Worm (Caenorhabditis elegans): ENCODE results near the gene Y54G2A.52.
A peak's percentile ranks its signal among the peaks of the same experiment; 100 is the strongest.
"Not testable (repeated sequence)": the region's sequence is repeated elsewhere in the genome, so short reads cannot be mapped to it uniquely, and the experiment has no call there.

Y54G2A.52 gene

DNA sequence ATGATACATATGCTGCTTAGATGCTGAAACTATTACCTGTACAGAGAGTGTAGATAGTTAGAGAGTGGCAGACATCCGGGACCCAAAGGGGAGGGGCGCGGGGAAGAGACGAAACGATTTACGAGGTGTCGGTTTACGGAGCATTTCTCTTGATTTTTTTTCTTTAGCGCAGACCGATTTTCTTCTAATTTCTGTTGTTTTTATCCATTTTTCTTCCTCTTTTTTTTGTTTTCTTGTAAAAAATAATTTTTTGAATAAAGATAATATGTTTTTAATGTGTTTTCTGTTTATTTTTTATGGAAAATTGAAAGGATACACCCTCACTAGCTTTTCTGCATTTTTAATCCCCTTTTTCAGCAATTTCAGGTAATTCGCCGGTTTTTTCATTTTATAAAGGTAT lies 20.6 kb downstream of the Y54G2A.52 start, which contains the start of gene Y54G2A.72:
Y54G2A.72 (plus strand) TSS at position 301 of the 400 bp plus-strand sequence.
- not testable (repeated sequence) for TF ChIP-seq W03F9.2, him-1, dao-5 (tag; optimal IDR thresholded peaks at IDR 0.05)

ce11 chrIV:2776733-2777132 lies 21.8 kb downstream of the Y54G2A.52 start:
- no peak for TF ChIP-seq him-1 (tag; optimal IDR thresholded peaks at IDR 0.05)
- TF ChIP-seq W03F9.2 (tag; optimal IDR thresholded peaks at IDR 0.05): no peak
- no peak for TF ChIP-seq dao-5 (tag; optimal IDR thresholded peaks at IDR 0.05)

DNA sequence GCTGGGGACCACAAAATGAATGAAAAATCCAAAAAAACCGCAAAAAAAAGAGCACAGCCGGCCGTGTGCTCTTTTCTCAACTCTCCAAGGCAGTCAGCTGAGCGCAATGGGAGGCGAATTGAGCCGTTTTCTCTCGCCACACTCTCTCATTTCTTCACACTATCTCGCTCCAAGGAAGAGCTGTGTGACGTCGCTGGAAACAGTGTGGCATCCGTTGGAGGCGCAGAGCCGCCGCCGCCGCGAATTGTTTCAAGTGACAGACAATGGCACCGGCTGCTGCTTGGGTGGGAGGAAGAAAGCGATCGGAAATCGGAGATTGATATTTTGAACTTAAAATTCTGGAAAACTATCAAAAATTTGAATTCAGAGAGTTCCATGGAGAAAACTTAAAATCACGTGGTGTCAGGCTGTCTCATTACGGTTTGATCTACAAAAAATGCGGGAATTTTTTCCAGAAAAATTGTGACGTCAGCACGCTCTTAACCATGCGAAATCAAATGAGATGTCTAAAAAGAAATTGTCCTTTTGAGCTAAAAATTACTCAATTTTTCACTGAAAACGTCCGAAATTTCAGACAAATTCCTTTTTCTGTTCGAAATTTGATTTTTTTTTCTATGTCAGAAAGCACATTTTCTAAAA lies 22.4 kb downstream of the Y54G2A.52 start:
- no peak for TF ChIP-seq dao-5 (tag; optimal IDR thresholded peaks at IDR 0.05)
- no peak for TF ChIP-seq him-1 (tag; optimal IDR thresholded peaks at IDR 0.05)
- TF ChIP-seq W03F9.2 (tag; optimal IDR thresholded peaks at IDR 0.05): no peak

ce11 chrIV:2774500-2774899 lies 24.0 kb downstream of the Y54G2A.52 start:
- TF ChIP-seq W03F9.2 (tag; optimal IDR thresholded peaks at IDR 0.05) (peak; percentile 43), dao-5 (tag; optimal IDR thresholded peaks at IDR 0.05) (no peak), him-1 (tag; optimal IDR thresholded peaks at IDR 0.05) (no peak)

- TF ChIP-seq him-1 (tag; optimal IDR thresholded peaks at IDR 0.05) (no peak), dao-5 (tag; optimal IDR thresholded peaks at IDR 0.05) (no peak), W03F9.2 (tag; optimal IDR thresholded peaks at IDR 0.05) (no peak)
These were observed 25.0 kb downstream of the Y54G2A.52 start for ce11 chrIV:2773382-2773979.

ce11 chrIV:2772209-2772851 lies 26.2 kb downstream of the Y54G2A.52 start:
- TF ChIP-seq him-1 (tag; optimal IDR thresholded peaks at IDR 0.05) (no peak), W03F9.2 (tag; optimal IDR thresholded peaks at IDR 0.05) (no peak), dao-5 (tag; optimal IDR thresholded peaks at IDR 0.05) (no peak)

DNA sequence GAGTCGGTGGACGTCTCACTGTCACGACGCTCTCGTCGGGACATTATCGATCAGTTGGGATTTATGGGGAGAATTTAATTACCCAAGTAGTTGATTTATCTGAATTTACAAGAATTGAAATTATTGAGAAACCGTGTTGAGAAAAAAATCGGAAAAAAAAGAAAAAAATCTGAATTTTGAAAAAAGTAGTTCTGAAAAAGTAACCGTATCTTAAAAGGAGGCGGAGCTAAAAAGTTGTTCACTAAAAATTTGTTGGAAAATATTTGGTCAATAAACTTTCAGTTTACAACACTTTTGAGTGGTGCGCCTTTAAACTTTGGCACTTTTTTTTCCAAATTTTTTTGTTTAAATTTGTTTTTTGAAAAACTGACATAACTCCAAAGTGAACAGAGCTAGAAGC lies 26.8 kb downstream of the Y54G2A.52 start, which contains the start of gene Y54G2A.11:
Y54G2A.11 (minus strand) TSS at position 101 of the 400 bp plus-strand sequence.
- TF ChIP-seq W03F9.2 (tag; optimal IDR thresholded peaks at IDR 0.05) (no peak), dao-5 (tag; optimal IDR thresholded peaks at IDR 0.05) (no peak), him-1 (tag; optimal IDR thresholded peaks at IDR 0.05) (no peak)

- no peak for TF ChIP-seq him-1 (tag; optimal IDR thresholded peaks at IDR 0.05)
- no peak for TF ChIP-seq W03F9.2 (tag; optimal IDR thresholded peaks at IDR 0.05)
- no peak for TF ChIP-seq dao-5 (tag; optimal IDR thresholded peaks at IDR 0.05)
These were observed 27.7 kb downstream of the Y54G2A.52 start for ce11 chrIV:2770835-2771234.

DNA sequence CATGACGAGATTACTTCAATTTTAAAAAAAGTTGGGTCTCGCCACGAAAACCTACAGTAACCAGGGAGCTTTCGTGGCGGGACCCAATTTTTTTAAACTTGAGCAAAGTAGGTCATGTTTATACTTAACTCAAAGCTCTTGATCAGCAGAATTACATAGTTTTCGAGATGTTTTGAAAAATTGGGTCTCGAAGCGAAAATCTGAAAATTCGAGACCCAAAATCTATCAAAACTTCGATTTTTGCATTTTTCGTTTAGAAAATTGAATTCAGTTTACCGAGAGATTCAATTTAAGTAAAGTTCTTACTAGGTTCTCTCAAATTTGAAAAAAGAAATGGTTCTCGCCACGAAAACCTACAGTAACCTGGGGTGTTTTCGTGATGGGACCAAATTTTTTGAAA lies 28.4 kb downstream of the Y54G2A.52 start:
- no peak for TF ChIP-seq W03F9.2 (tag; optimal IDR thresholded peaks at IDR 0.05)
- TF ChIP-seq him-1 (tag; optimal IDR thresholded peaks at IDR 0.05): no peak
- TF ChIP-seq dao-5 (tag; optimal IDR thresholded peaks at IDR 0.05): no peak

DNA sequence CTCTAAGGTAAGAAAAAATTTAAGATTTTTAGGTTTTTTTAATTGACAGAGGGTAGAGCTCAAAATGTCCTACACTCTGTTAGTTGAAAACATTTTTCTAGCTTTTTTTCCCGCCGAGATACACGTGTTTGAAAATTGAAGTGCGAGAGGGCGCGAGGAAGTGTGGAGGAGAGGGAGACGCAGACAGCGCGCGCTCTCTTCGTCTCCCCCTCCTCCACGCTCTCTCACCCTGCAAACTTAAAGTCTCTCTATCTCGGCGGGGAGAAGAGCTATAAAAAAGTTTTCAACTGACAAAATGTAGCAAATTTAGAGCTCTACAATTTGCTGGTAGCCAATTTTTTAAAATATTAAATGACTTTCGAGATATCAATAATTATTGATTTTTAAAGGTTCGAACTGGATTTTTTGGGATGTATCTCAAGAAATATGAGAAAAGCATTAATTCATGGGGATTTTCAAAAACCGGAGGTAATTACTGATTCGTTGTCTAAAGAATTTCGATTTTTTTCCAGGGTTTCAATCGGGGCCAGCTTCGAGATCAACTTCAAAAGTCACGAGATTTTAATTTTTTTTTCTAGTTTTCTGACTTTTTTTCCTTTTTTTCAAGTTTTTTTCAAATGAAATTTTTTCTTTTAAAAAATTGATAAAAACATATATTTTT lies 33.3 kb downstream of the Y54G2A.52 start:
- TF ChIP-seq dao-5 (tag; optimal IDR thresholded peaks at IDR 0.05) (no peak), him-1 (tag; optimal IDR thresholded peaks at IDR 0.05) (no peak), W03F9.2 (tag; optimal IDR thresholded peaks at IDR 0.05) (no peak)

DNA sequence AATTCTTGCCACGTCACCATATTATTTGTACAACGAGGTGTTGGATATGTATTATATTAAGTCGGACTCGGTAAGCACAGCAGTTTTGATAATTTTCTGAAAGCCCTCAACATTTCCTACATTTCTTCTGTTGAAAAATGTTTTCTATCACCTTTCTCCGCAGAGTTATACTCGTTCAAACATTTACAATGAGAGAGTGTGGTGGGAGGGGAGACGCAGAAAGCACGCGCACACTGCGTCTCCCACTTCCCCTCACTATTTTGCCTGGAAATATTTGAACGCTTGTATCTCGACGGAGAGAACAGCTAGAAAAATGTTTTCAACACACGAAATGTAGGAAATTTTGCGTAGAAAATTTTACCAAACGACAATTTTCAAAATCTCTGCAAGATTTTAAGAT lies 34.3 kb downstream of the Y54G2A.52 start:
- TF ChIP-seq him-1 (tag; optimal IDR thresholded peaks at IDR 0.05) (no peak), W03F9.2 (tag; optimal IDR thresholded peaks at IDR 0.05) (no peak), dao-5 (tag; optimal IDR thresholded peaks at IDR 0.05) (no peak)

ce11 chrIV:2762380-2762779 lies 36.1 kb downstream of the Y54G2A.52 start, which contains the start of gene Y54G2A.77:
Y54G2A.77 (plus strand) TSS chrIV:2762680.
- TF ChIP-seq dao-5 (tag; optimal IDR thresholded peaks at IDR 0.05): no peak

DNA sequence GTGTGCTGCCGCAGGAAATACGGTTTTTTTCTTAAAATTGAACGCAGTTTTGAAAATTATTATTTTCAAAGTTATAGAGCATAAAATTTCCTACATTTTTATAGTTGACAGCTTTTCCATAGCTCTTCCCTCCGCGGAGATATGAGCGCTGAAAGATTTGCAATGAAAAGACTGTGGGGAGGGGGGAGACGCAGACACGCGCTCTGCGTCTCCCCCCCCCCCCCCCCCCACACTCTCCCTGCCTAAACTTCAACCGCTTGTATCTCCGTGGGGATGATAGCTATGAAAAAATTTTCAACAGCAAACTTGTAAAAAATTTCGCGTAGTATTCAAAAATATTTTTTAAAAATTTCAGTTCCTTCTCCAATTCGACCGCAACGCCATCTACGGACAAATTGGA lies 37.0 kb downstream of the Y54G2A.52 start:
- TF ChIP-seq him-1 (tag; optimal IDR thresholded peaks at IDR 0.05) (no peak), dao-5 (tag; optimal IDR thresholded peaks at IDR 0.05) (no peak), W03F9.2 (tag; optimal IDR thresholded peaks at IDR 0.05) (no peak)

ce11 chrIV:2759163-2759562 lies 39.3 kb downstream of the Y54G2A.52 start, which contains the start of gene Y54G2A.38:
Y54G2A.38 (plus strand) TSS chrIV:2759463.
- no peak for TF ChIP-seq dao-5 (tag; optimal IDR thresholded peaks at IDR 0.05)
- TF ChIP-seq him-1 (tag; optimal IDR thresholded peaks at IDR 0.05): no peak
- TF ChIP-seq W03F9.2 (tag; optimal IDR thresholded peaks at IDR 0.05): no peak
